Fruit fly (Drosophila melanogaster): ENCODE data around the gene Drak.

The Drak gene

DNA sequence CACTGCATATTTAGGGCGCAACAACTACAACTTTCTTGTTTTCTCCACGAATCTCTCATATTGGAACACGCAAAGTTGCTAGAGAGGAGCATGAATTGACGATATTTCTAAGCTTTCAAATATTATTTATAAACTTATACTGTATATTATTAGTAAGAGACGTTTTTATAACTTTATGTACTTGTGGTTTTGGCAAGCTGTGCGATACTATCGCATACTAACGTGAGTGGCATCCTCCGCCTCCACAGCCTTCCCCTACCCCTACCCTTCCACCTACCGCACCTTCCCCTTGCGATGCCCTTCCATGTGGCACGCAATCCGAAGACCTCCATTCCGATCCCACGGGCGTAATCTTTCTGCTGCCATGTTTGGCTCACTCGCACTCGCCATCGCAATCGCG lies 24.6 kb upstream of the Drak start (continued):
- no peak for TF ChIP-seq Oli (tag; optimal IDR thresholded peaks at IDR 0.05)
- no peak for TF ChIP-seq CG17912 (GFP tag; optimal IDR thresholded peaks at IDR 0.05)
- no peak for TF ChIP-seq CrebB (tag; optimal IDR thresholded peaks at IDR 0.05)
- no peak for TF ChIP-seq tna (GFP tag; IDR thresholded peaks at IDR 0.05; ENCODE audit: partially characterized antibody)
- TF ChIP-seq CG4617 (GFP tag; optimal IDR thresholded peaks at IDR 0.05; ENCODE audit: borderline replicate concordance), result no peak
- TF ChIP-seq CG10147 (GFP tag; optimal IDR thresholded peaks at IDR 0.05), result no peak
- TF ChIP-seq Sry-β (GFP tag; optimal IDR thresholded peaks at IDR 0.05), result no peak
- peak; percentile 36; the same call in 1 of the 2 replicates for TF ChIP-seq CG9215 (GFP tag; IDR thresholded peaks at IDR 0.05)
- TF ChIP-seq CG13296 (GFP tag; optimal IDR thresholded peaks at IDR 0.05), result no peak
- TF ChIP-seq rib (GFP tag; IDR thresholded peaks at IDR 0.05), result 0 out of 2 replicates have a peak, but pooled peaks have one; percentile 24
- TF ChIP-seq CG11456 (GFP tag; IDR thresholded peaks at IDR 0.05), result peak; percentile 61; the same call in 1 of the 3 replicates
- no peak for TF ChIP-seq p53 (GFP tag; optimal IDR thresholded peaks at IDR 0.05)
- no peak for TF ChIP-seq mirr (GFP tag; optimal IDR thresholded peaks at IDR 0.05)
- TF ChIP-seq stc (GFP tag; IDR thresholded peaks at IDR 0.05), result peak; percentile 36; the same call in 1 of the 2 replicates
- no peak for TF ChIP-seq Doc3 (GFP tag; IDR thresholded peaks at IDR 0.05; ENCODE audit: partially characterized antibody)
- peak; percentile 33; the same call in 1 of the 2 replicates for TF ChIP-seq Ada2b (GFP tag; IDR thresholded peaks at IDR 0.05)
- no peak for TF ChIP-seq yki (optimal IDR thresholded peaks at IDR 0.05)
- TF ChIP-seq ase (GFP tag; IDR thresholded peaks at IDR 0.05), result peak; percentile 31; the same call in 1 of the 3 replicates
- TF ChIP-seq CG6683 (GFP tag; optimal IDR thresholded peaks at IDR 0.05), result no peak
- no peak for TF ChIP-seq CG3163 (GFP tag; optimal IDR thresholded peaks at IDR 0.05)
- TF ChIP-seq CG2199 (GFP tag; IDR thresholded peaks at IDR 0.05), result no peak
- TF ChIP-seq CG2889 (GFP tag; IDR thresholded peaks at IDR 0.05), result no peak
- TF ChIP-seq Nf-YC (tag; optimal IDR thresholded peaks at IDR 0.05), result no peak
- no peak for TF ChIP-seq CG1602 (GFP tag; optimal IDR thresholded peaks at IDR 0.05)
- no peak for TF ChIP-seq CG31388 (GFP tag; optimal IDR thresholded peaks at IDR 0.05)
- peak in 1 of 2 experiments; percentile 18 for TF ChIP-seq bsh (GFP tag; optimal IDR thresholded peaks at IDR 0.05)
- peak; percentile 11; the same call in 1 of the 2 replicates for TF ChIP-seq NFAT (GFP tag; IDR thresholded peaks at IDR 0.05)
- no peak for TF ChIP-seq ham (GFP tag; IDR thresholded peaks at IDR 0.05)
- TF ChIP-seq CG1529 (GFP tag; optimal IDR thresholded peaks at IDR 0.05), result no peak
- TF ChIP-seq Bgb (GFP tag; IDR thresholded peaks at IDR 0.05; ENCODE audit: partially characterized antibody), result peak; percentile 9; the same call in 1 of the 2 replicates
- TF ChIP-seq Chrac-16 (GFP tag; optimal IDR thresholded peaks at IDR 0.05), result no peak
- no peak for TF ChIP-seq CG10274 (GFP tag; optimal IDR thresholded peaks at IDR 0.05)
- no peak for TF ChIP-seq CG11723 (GFP tag; optimal IDR thresholded peaks at IDR 0.05)
- no peak for TF ChIP-seq CG9437 (GFP tag; optimal IDR thresholded peaks at IDR 0.05)
- TF ChIP-seq disco-r (GFP tag; optimal IDR thresholded peaks at IDR 0.05), result no peak
- TF ChIP-seq CG31224 (GFP tag; IDR thresholded peaks at IDR 0.05), result 0 out of 2 replicates have a peak, but pooled peaks have one; percentile 42
- no peak for TF ChIP-seq CG7987 (GFP tag; optimal IDR thresholded peaks at IDR 0.05)
- no peak for TF ChIP-seq prd (optimal IDR thresholded peaks at IDR 0.05)
- peak; percentile 56; the same call in 2 of the 3 replicates for TF ChIP-seq prd (GFP tag; IDR thresholded peaks at IDR 0.05)
- TF ChIP-seq gsb (GFP tag; IDR thresholded peaks at IDR 0.05), result no peak
- no peak for TF ChIP-seq CG16863 (GFP tag; optimal IDR thresholded peaks at IDR 0.05)
- no peak for TF ChIP-seq shn (GFP tag; optimal IDR thresholded peaks at IDR 0.05)
- TF ChIP-seq ERR (GFP tag; optimal IDR thresholded peaks at IDR 0.05), result no peak
- TF ChIP-seq TFAM (GFP tag; optimal IDR thresholded peaks at IDR 0.05), result no peak
- TF ChIP-seq tll (GFP tag; optimal IDR thresholded peaks at IDR 0.05), result no peak
- no peak for TF ChIP-seq Deaf1 (tag; optimal IDR thresholded peaks at IDR 0.05)
- no peak for TF ChIP-seq Mad (GFP tag; optimal IDR thresholded peaks at IDR 0.05)
- no peak for TF ChIP-seq ewg (GFP tag; optimal IDR thresholded peaks at IDR 0.05)
- TF ChIP-seq CG9932 (GFP tag; IDR thresholded peaks at IDR 0.05), result peak; percentile 43
- TF ChIP-seq ci (GFP tag; IDR thresholded peaks at IDR 0.05), result peak; percentile 78
- peak; percentile 14; the same call in 1 of the 2 replicates for TF ChIP-seq al (GFP tag; IDR thresholded peaks at IDR 0.05)

All from whole organism, embryonic.